Fruit fly (Drosophila melanogaster) whole organism, wandering third instar larva: ENCODE data around the gene CG14506.

Experiments
- CrebA ChIP-seq: fragments of 200-800 bp; sonication (Bioruptor generic); optimal IDR thresholded peaks from 2 replicates; lab custom pipeline; 2016; ENCODE audit warnings: missing biosample characterization, mild to moderate bottlenecking, missing genetic modification characterization, borderline replicate concordance
- Dif ChIP-seq: fragments of 200-275, 200-300 bp; sonication (Bioruptor generic); optimal IDR thresholded peaks from 2 replicates; lab custom pipeline; 2018; ENCODE audit warnings: missing biosample characterization, missing genetic modification characterization; ENCODE audit not compliant: partially characterized antibody
- h ChIP-seq: fragments of 200-800 bp; sonication (Bioruptor generic); optimal IDR thresholded peaks from 3 replicates; lab custom pipeline; 2016; ENCODE audit warnings: missing biosample characterization, mild to moderate bottlenecking, missing genetic modification characterization
- pan ChIP-seq: fragments of >200 bp; optimal IDR thresholded peaks from 2 replicates; lab custom pipeline; 2017
- sv ChIP-seq: fragments of 200-800 bp; sonication (Bioruptor generic); optimal IDR thresholded peaks from 3 replicates; lab custom pipeline; 2016; ENCODE audit warnings: missing biosample characterization, missing genetic modification characterization
- usp ChIP-seq: fragments of >200 bp; optimal IDR thresholded peaks from 2 replicates; lab custom pipeline; 2017; ENCODE audit warnings: missing biosample characterization, missing genetic modification characterization

DNA sequence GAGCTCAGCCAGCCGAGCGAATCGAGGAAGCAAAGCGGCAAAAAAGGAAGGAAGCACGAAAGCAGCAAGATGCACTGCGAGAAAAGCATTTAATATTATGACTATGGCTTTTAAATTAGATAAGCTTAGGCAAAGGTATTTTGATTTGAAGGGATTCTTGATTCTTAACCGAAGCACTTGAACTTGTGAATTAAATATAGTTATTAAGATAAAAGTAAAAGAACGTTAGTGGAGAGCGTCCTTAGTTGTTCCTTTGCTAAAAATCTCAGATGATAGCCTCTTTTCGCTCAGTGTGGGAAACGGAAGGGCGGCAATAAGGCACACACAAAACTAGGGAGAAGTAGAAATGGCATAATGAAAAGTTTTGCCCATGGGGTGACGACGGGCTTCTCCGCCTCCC, 27.8 kb downstream of the CG14506 start:
- TF ChIP-seq CrebA (GFP tag; lab: Kevin White, UChicago) (no peak), h (GFP tag; lab: Kevin White, UChicago) (no peak), Dif (GFP tag; lab: Kevin White, UChicago) (no peak), usp (GFP tag; lab: Kevin White, UChicago) (no peak), pan (lab: Kevin White, UChicago) (no peak), sv (no peak)
